Worm (Caenorhabditis elegans): ENCODE measurements around the gene cht-1.

cht-1 gene

ce11 chrX:3399917-3400316 lies at the start of gene cht-1:
Gene cht-1 (minus strand): TSS chrX:3400017.
- no peak for TF ChIP-seq ceh-24 (tag; optimal IDR thresholded peaks at IDR 0.05)
- TF ChIP-seq sdc-2 (tag; optimal IDR thresholded peaks at IDR 0.05): no peak
- no peak for TF ChIP-seq sox-4 (tag; optimal IDR thresholded peaks at IDR 0.05)
- no peak for TF ChIP-seq ceh-22 (tag; optimal IDR thresholded peaks at IDR 0.05)

- TF ChIP-seq C38D4.7 (GFP tag; optimal IDR thresholded peaks at IDR 0.05) (no peak), ceh-19 (GFP tag; optimal IDR thresholded peaks at IDR 0.05) (no peak), sox-2 (GFP tag; IDR thresholded peaks at IDR 0.05) (no peak), gmeb-2 (tag; optimal IDR thresholded peaks at IDR 0.05) (no peak), ceh-30 (tag; optimal IDR thresholded peaks at IDR 0.05) (no peak), ceh-14 (tag; optimal IDR thresholded peaks at IDR 0.05) (no peak)
Observed at ce11 chrX:3446011-3446410, 46.2 kb upstream of the cht-1 start, which contains the start of gene ZK813.1. Gene ZK813.1 (plus strand): TSS chrX:3446311.

ce11 chrX:3444514-3444913 lies 44.7 kb upstream of the cht-1 start, which contains the start of gene ZK813.7:
Gene ZK813.7 (plus strand): TSS chrX:3444814.
- TF ChIP-seq T23F11.4 (GFP tag; optimal IDR thresholded peaks at IDR 0.05): no peak
- TF ChIP-seq ets-4 (tag; optimal IDR thresholded peaks at IDR 0.05): no peak
- no peak for TF ChIP-seq ceh-34 (tag; optimal IDR thresholded peaks at IDR 0.05)
- TF ChIP-seq hlh-6 (tag; optimal IDR thresholded peaks at IDR 0.05): no peak
- TF ChIP-seq zip-5 (tag; optimal IDR thresholded peaks at IDR 0.05): no peak
- no peak for TF ChIP-seq pag-3 (tag; optimal IDR thresholded peaks at IDR 0.05; ENCODE audit: borderline replicate concordance)
- no peak for TF ChIP-seq pha-4 (tag; optimal IDR thresholded peaks at IDR 0.05)
- TF ChIP-seq tbx-7 (tag; optimal IDR thresholded peaks at IDR 0.05): no peak
- no peak for TF ChIP-seq lin-11 (tag; optimal IDR thresholded peaks at IDR 0.05)
- no peak for TF ChIP-seq unc-42 (tag; optimal IDR thresholded peaks at IDR 0.05)
- no peak for TF ChIP-seq nhr-232 (tag; optimal IDR thresholded peaks at IDR 0.05)
- no peak for TF ChIP-seq K09A11.1 (tag; optimal IDR thresholded peaks at IDR 0.05; ENCODE audit: insufficient read depth)
- no peak for TF ChIP-seq C08G9.2 (tag; optimal IDR thresholded peaks at IDR 0.05)
- TF ChIP-seq hlh-13 (GFP tag; optimal IDR thresholded peaks at IDR 0.05): no peak
- no peak for TF ChIP-seq fax-1 (tag; optimal IDR thresholded peaks at IDR 0.05)
- TF ChIP-seq hlh-8 (tag; optimal IDR thresholded peaks at IDR 0.05): no peak
- no peak for TF ChIP-seq ama-1 (optimal IDR thresholded peaks at IDR 0.05)
- TF ChIP-seq Y22D7AL.16 (tag; optimal IDR thresholded peaks at IDR 0.05): no peak
- no peak for TF ChIP-seq C38D4.7 (GFP tag; optimal IDR thresholded peaks at IDR 0.05)

ce11 chrX:3443526-3443925 lies 43.7 kb upstream of the cht-1 start, which contains the start of gene ZK813.2:
Gene ZK813.2 (plus strand): TSS chrX:3443826.
- TF ChIP-seq ttx-3 (tag; optimal IDR thresholded peaks at IDR 0.05): no peak
- no peak for TF ChIP-seq ceh-2 (tag; optimal IDR thresholded peaks at IDR 0.05)
- no peak for TF ChIP-seq elt-4 (tag; optimal IDR thresholded peaks at IDR 0.05)
- TF ChIP-seq unc-86 (tag; optimal IDR thresholded peaks at IDR 0.05): no peak
- TF ChIP-seq pha-2 (tag; optimal IDR thresholded peaks at IDR 0.05): no peak
- TF ChIP-seq ceh-34 (tag; optimal IDR thresholded peaks at IDR 0.05): no peak
- no peak for TF ChIP-seq eyg-1 (tag; optimal IDR thresholded peaks at IDR 0.05)
- no peak for TF ChIP-seq syd-9 (tag; optimal IDR thresholded peaks at IDR 0.05)
- no peak for TF ChIP-seq ceh-22 (tag; optimal IDR thresholded peaks at IDR 0.05)
- TF ChIP-seq sox-2 (GFP tag; IDR thresholded peaks at IDR 0.05): no peak
- TF ChIP-seq che-1 (tag; optimal IDR thresholded peaks at IDR 0.05): no peak
- no peak for TF ChIP-seq gmeb-2 (tag; optimal IDR thresholded peaks at IDR 0.05)

- TF ChIP-seq hlh-6 (tag; optimal IDR thresholded peaks at IDR 0.05) (no peak), nfya-1 (tag; optimal IDR thresholded peaks at IDR 0.05) (no peak), ceh-18 (tag; optimal IDR thresholded peaks at IDR 0.05) (no peak), ceh-22 (tag; optimal IDR thresholded peaks at IDR 0.05) (no peak), gmeb-2 (tag; optimal IDR thresholded peaks at IDR 0.05) (no peak), pat-9 (tag; optimal IDR thresholded peaks at IDR 0.05) (no peak), ets-4 (tag; optimal IDR thresholded peaks at IDR 0.05) (no peak), sox-2 (GFP tag; IDR thresholded peaks at IDR 0.05) (no peak)
Observed at ce11 chrX:3441539-3441938, 41.7 kb upstream of the cht-1 start, which contains the start of gene ZK813.3. Gene ZK813.3 (plus strand): TSS chrX:3441839.
